Worm (Caenorhabditis elegans) whole organism, L1 larva: ENCODE measurements around the gene AH9.3.

ENCODE experiments used
- aha-1 ChIP-seq: fragments of 150-350 bp; optimal IDR thresholded peaks from 2 replicates; lab custom pipeline; 2014; ENCODE audit warnings: missing biosample characterization, missing genetic modification characterization
- alr-1 ChIP-seq: fragments of 200-800 bp; sonication (Bioruptor generic); optimal IDR thresholded peaks from 2 replicates; lab custom pipeline; 2018; ENCODE audit warnings: borderline replicate concordance, mild to moderate bottlenecking, missing genetic modification characterization, missing compliant biosample characterization
- ama-1 ChIP-seq: fragments of 150-350 bp; optimal IDR thresholded peaks from 2 replicates; lab custom pipeline; 2014
- elt-3 ChIP-seq, 6 experiments: fragments of 150-350 bp in 1 of 6; sonication (generic microtip); optimal IDR thresholded peaks; 2 replicates each; lab custom pipeline; 2017 to 2018; ENCODE audit warnings: missing biosample characterization in 6 of 6, missing genetic modification characterization in 6 of 6, inconsistent platforms in 1 of 6
- lin-13 ChIP-seq: fragments of 150-350 bp; optimal IDR thresholded peaks from 2 replicates; lab custom pipeline; 2014; ENCODE audit warnings: missing biosample characterization, missing genetic modification reagents, missing genetic modification characterization
- lin-39 ChIP-seq: fragments of 150-350 bp; optimal IDR thresholded peaks from 2 replicates; lab custom pipeline; 2014; ENCODE audit warnings: missing biosample characterization, missing genetic modification reagents, missing genetic modification characterization
- nhr-11 ChIP-seq: fragments of 150-350 bp; optimal IDR thresholded peaks from 2 replicates; lab custom pipeline; 2014; ENCODE audit warnings: missing biosample characterization, missing genetic modification characterization
- nhr-90 ChIP-seq: sonication (generic microtip); optimal IDR thresholded peaks from 2 replicates; lab custom pipeline; 2016; ENCODE audit warnings: mild to moderate bottlenecking, missing genetic modification characterization, missing compliant biosample characterization; ENCODE audit not compliant: poor library complexity
- pqm-1 ChIP-seq: sonication (generic microtip); optimal IDR thresholded peaks from 3 replicates; lab custom pipeline; 2017; ENCODE audit warnings: missing biosample characterization, missing genetic modification characterization
- unc-30 ChIP-seq: sonication (generic microtip); optimal IDR thresholded peaks from 2 replicates; lab custom pipeline; 2017; ENCODE audit warnings: missing biosample characterization, missing genetic modification characterization
- unc-62 ChIP-seq: fragments of 150-350 bp; optimal IDR thresholded peaks from 2 replicates; lab custom pipeline; 2014; ENCODE audit warnings: missing biosample characterization, missing genetic modification reagents, missing genetic modification characterization
- unc-86 ChIP-seq: sonication (generic microtip); optimal IDR thresholded peaks from 2 replicates; lab custom pipeline; 2016; ENCODE audit warnings: missing genetic modification characterization, missing compliant biosample characterization
- unc-98 ChIP-seq: fragments of 200-800 bp; sonication (Bioruptor generic); IDR thresholded peaks from 2 replicates; pipeline ENCODE4 v1.3.6; 2022; ENCODE audit warnings: missing genetic modification characterization, missing compliant biosample characterization
- zag-1 ChIP-seq: fragments of 150-350 bp; optimal IDR thresholded peaks from 2 replicates; lab custom pipeline; 2014; ENCODE audit warnings: missing biosample characterization, missing genetic modification characterization

DNA sequence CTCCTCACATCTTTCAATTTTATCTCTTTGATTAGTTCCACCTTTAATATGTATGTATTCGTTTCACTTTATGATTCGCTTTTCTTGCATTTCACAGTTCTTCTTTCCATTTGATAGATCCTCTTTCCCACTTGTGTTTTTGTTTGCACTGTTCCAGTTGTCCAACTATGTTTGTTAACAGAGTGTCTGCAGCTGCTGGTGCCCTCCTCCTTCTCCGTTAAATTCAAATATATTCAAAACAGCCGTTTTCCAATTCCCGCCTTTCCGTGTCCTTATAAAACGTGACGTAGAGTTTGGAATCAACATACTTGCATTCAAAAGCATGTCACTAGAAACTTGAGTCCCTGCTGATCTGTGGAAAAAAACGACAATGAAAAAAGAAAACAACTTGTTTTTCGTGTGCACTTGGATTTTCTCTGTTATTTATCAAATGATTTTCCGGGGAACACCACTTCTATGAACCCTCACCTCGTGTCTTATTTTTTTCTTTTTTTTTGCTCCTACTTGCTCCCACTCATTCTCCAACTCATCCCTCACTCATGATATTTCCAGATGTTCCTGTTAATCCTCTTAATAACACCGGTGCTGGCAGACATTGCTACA lies 33.4 kb upstream of the AH9.3 start, which contains the start of gene T10H10.2:
- TF ChIP-seq nhr-11 (tag; lab: Kevin White, UChicago) (no peak), zag-1 (tag; lab: Kevin White, UChicago) (no peak), unc-30 (tag; lab: Kevin White, UChicago) (no peak), unc-98 (GFP tag; lab: Robert Waterston, UW) (no peak), lin-13 (no peak), lin-39 (tag; lab: Kevin White, UChicago) (no peak), ama-1 (lab: Kevin White, UChicago) (no peak), aha-1 (tag; lab: Kevin White, UChicago) (no peak), pqm-1 (tag; lab: Kevin White, UChicago) (no peak), unc-62 (GFP tag; lab: Kevin White, UChicago) (no peak), elt-3 (tag; optimal IDR thresholded peaks at IDR 0.05; lab: Kevin White, UChicago) (no peak), alr-1 (no peak), unc-86 (tag; lab: Kevin White, UChicago) (no peak), nhr-90 (tag; lab: Kevin White, UChicago) (no peak)
